Worm (Caenorhabditis elegans) whole organism, L4/young adult: ENCODE results near the gene Y11D7A.10.

Source experiments
- W03F9.2 ChIP-seq: fragments of 150-350 bp; optimal IDR thresholded peaks from 2 replicates; lab custom pipeline; 2014; ENCODE audit warnings: missing biosample characterization, missing genetic modification characterization
- dao-5 ChIP-seq: sonication (generic microtip); optimal IDR thresholded peaks from 2 replicates; lab custom pipeline; 2016; ENCODE audit warnings: missing genotype, missing genetic modification characterization, moderate library complexity, missing compliant biosample characterization

- TF ChIP-seq dao-5 (tag; lab: Kevin White, UChicago) (no peak), W03F9.2 (tag; lab: Kevin White, UChicago) (no peak)
Measured at ce11 chrIV:9217426-9217825, 42.1 kb downstream of the Y11D7A.10 start, which contains the start of gene C46C2.2.
